Worm (Caenorhabditis elegans): Measurements from ENCODE around the gene C15C8.8.

The C15C8.8 gene

DNA sequence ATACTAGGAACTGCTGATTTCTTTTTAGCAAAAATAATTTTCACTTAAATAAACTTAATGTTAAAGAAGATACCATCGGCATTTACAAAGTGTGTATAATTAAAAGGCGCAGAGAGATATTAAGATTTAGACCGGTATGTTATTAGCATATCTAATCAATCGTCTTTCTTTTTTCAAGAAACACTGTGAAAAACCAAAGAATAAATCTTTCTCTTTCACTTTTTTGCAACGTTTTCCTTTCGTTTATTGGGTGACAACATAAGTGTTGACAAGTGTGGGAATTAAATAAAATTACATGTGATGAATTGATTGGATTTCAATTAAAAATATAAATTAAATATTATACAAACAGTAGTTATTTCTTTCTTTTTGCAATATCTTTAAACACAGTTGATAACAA is at the start of gene C15C8.8:
Gene C15C8.8 (minus strand): TSS at position 101 of the 400 bp plus-strand sequence.
- TF ChIP-seq ceh-22 (tag; optimal IDR thresholded peaks at IDR 0.05) (no peak), elt-2 (tag; optimal IDR thresholded peaks at IDR 0.05) (no peak), ceh-19 (GFP tag; optimal IDR thresholded peaks at IDR 0.05) (no peak), K09A11.1 (tag; optimal IDR thresholded peaks at IDR 0.05; ENCODE audit: insufficient read depth) (no peak), pqm-1 (tag; optimal IDR thresholded peaks at IDR 0.05) (no peak)

DNA sequence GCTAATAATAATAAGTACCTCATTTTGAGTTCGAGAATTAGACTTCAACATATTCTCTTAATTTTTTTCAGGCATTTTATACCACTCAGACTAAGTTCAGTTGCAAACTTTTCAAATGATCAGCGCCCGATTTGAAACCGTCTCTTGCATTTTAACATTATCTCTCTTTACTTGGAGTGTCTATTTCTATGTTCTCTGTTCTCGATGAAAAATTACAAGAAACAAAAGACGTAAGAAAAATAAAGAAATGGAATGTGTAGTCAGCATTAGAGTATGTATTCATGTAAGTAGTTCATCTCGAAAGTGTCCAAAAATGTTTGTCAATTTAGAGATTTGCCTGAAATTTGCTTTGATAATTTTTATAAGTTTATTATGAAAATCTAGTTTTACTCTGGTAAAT is 47.9 kb upstream of the C15C8.8 start, which contains the start of gene ugt-3:
Gene ugt-3 (minus strand): TSS at position 101 of the 400 bp plus-strand sequence.
- TF ChIP-seq ceh-14 (tag; optimal IDR thresholded peaks at IDR 0.05) (no peak), rnt-1 (tag; optimal IDR thresholded peaks at IDR 0.05) (no peak), pqm-1 (tag; optimal IDR thresholded peaks at IDR 0.05) (no peak), sox-2 (GFP tag; IDR thresholded peaks at IDR 0.05) (no peak), ceh-18 (tag; optimal IDR thresholded peaks at IDR 0.05) (no peak), che-1 (tag; optimal IDR thresholded peaks at IDR 0.05) (no peak)

DNA sequence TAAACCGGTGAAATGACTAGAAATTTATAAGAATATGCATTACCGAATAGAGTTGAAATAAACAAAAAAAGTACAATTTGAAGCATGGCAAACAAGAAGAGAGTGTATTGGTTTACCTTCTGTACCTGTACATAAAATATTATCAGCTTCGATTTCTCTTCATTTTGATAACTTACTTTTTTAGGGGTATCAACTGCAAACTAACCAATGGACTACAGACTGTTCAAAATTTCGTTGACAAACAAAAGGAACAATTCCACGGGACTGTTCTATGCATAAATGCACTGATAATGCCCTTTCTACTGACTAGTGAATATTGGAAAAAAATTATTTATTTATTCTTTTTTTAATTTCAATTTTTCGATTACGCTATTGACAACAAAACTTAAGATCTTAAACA is 45.7 kb upstream of the C15C8.8 start, which contains the start of gene ugt-6:
Gene ugt-6 (minus strand): TSS at position 233 of the 400 bp plus-strand sequence.
- no peak for TF ChIP-seq nfya-1 (tag; optimal IDR thresholded peaks at IDR 0.05)
- TF ChIP-seq ceh-14 (tag; optimal IDR thresholded peaks at IDR 0.05), result no peak
- TF ChIP-seq ref-2 (tag; optimal IDR thresholded peaks at IDR 0.05), result no peak
- no peak for TF ChIP-seq ama-1 (optimal IDR thresholded peaks at IDR 0.05)
- TF ChIP-seq gmeb-2 (tag; optimal IDR thresholded peaks at IDR 0.05), result no peak
- no peak for TF ChIP-seq syd-9 (tag; optimal IDR thresholded peaks at IDR 0.05)
- no peak for TF ChIP-seq sdc-2 (tag; optimal IDR thresholded peaks at IDR 0.05)
- no peak for TF ChIP-seq zip-5 (tag; optimal IDR thresholded peaks at IDR 0.05)
- TF ChIP-seq fkh-6 (tag; optimal IDR thresholded peaks at IDR 0.05), result no peak
- TF ChIP-seq unc-3 (GFP tag; conservative IDR thresholded peaks at IDR 0.05), result no peak
- no peak for TF ChIP-seq unc-3 (tag; optimal IDR thresholded peaks at IDR 0.05)

DNA sequence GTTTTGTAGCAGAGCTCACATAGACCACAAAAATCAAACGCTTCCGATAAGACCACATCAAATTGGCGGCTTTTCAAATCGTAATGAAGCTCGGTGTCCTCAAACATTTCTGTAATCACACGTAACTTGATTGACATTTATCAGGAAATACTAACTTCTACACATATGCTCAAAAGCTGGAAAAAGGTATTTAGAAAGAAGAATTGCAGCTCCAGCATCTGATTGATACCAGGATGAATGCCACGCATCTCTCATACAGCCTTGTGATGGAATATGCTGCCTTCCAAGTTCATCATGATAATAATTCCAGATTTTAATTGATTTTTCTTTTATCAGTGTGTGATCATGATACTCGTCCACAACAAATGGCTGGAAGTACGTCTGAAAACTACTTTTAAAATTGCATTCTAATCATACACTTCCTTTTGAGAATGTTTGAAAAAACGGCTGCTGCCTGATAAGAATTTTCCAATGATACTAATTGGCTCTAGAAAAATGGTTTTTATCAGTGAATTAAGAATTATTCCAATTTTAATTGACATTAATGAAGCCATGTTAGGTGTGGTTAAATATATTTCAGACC is 44.7 kb upstream of the C15C8.8 start:
- TF ChIP-seq T23F11.4 (GFP tag; optimal IDR thresholded peaks at IDR 0.05) (no peak), pag-3 (tag; optimal IDR thresholded peaks at IDR 0.05; ENCODE audit: borderline replicate concordance) (no peak), ama-1 (optimal IDR thresholded peaks at IDR 0.05) (no peak), nfya-1 (tag; optimal IDR thresholded peaks at IDR 0.05) (no peak), pat-9 (tag; optimal IDR thresholded peaks at IDR 0.05) (no peak), K09A11.1 (tag; optimal IDR thresholded peaks at IDR 0.05; ENCODE audit: insufficient read depth) (no peak), ztf-16 (tag; optimal IDR thresholded peaks at IDR 0.05) (no peak), lin-11 (tag; optimal IDR thresholded peaks at IDR 0.05) (no peak), tbx-7 (tag; optimal IDR thresholded peaks at IDR 0.05) (no peak), ceh-18 (tag; optimal IDR thresholded peaks at IDR 0.05) (no peak), ceh-48 (tag; optimal IDR thresholded peaks at IDR 0.05) (no peak)

DNA sequence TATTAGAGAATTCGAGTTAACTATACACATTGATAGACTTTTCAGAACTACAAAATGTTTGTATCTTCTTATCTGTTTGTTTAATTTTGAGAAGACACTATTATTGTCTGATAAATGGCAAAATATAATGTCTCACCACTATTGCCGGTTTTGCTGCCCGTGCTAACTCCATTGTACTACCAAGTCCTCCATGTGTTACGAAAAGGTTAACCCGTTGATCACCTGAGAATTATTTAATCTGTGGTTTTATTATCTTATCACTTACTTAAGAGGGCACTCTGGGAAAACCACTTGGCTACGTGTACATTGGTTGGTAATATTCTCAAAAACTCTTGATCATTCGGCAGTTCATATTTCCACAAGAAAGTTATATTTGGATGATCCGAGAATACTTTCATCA is 43.6 kb upstream of the C15C8.8 start:
- peak; percentile 16 for TF ChIP-seq elt-2 (tag; optimal IDR thresholded peaks at IDR 0.05)
- no peak for TF ChIP-seq madf-2 (tag; optimal IDR thresholded peaks at IDR 0.05)

DNA sequence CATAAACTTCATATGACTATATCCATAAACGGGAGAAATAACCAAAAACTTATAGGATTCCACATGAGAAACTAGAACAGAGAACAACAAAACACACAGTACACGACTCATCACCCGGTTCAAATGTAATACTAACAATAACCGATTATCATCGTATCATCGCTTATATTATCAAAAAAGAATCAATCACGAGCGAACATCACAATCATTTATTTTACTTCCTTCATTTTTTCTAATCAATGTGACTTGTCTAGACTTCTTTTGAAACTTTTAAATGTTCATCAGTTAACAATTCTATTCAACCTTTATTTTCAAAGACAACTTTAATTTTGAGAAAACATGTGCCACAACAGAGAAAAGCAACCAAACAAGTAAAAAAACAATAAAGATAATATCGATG is 42.9 kb upstream of the C15C8.8 start, which contains the start of gene ugt-4:
Gene ugt-4 (minus strand): TSS at position 141 of the 400 bp plus-strand sequence.
- no peak for TF ChIP-seq hlh-6 (tag; optimal IDR thresholded peaks at IDR 0.05)
- TF ChIP-seq elt-2 (tag; optimal IDR thresholded peaks at IDR 0.05), result peak; percentile 21

DNA sequence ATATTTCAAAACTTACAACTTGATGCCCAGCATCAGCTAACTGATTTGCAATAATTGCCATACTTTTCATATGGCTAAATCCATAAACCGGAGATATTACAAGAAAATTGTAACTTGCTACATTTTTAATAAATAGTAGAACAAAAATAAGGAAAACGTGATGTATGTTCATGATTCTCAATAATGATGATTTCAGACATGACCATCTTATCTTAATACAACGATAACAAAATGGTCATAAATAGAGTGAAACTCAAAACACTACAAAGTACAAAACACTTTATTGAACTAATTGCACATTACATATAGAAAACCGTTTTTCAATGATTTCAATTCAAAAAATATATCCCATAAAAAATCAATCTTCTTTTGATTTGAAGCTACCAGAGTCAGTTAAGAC is 40.4 kb upstream of the C15C8.8 start, which contains the start of gene ugt-5:
Gene ugt-5 (minus strand): TSS at position 214 of the 400 bp plus-strand sequence.
- TF ChIP-seq unc-3 (GFP tag; conservative IDR thresholded peaks at IDR 0.05), result no peak
- TF ChIP-seq unc-3 (tag; optimal IDR thresholded peaks at IDR 0.05), result no peak
- no peak for TF ChIP-seq ahr-1 (tag; optimal IDR thresholded peaks at IDR 0.05)
- TF ChIP-seq F13H6.1 (tag; optimal IDR thresholded peaks at IDR 0.05), result no peak
- TF ChIP-seq T23F11.4 (GFP tag; optimal IDR thresholded peaks at IDR 0.05), result no peak
- TF ChIP-seq lim-6 (tag; optimal IDR thresholded peaks at IDR 0.05), result no peak
- no peak for TF ChIP-seq elt-2 (tag; optimal IDR thresholded peaks at IDR 0.05)
- no peak for TF ChIP-seq nhr-232 (tag; optimal IDR thresholded peaks at IDR 0.05)
- no peak for TF ChIP-seq madf-2 (tag; optimal IDR thresholded peaks at IDR 0.05)
- TF ChIP-seq ceh-9 (tag; optimal IDR thresholded peaks at IDR 0.05), result no peak
- no peak for TF ChIP-seq ceh-19 (GFP tag; optimal IDR thresholded peaks at IDR 0.05)
- no peak for TF ChIP-seq C08G9.2 (tag; optimal IDR thresholded peaks at IDR 0.05)
- TF ChIP-seq pha-2 (tag; optimal IDR thresholded peaks at IDR 0.05), result no peak
- no peak for TF ChIP-seq ama-1 (optimal IDR thresholded peaks at IDR 0.05)
- no peak for TF ChIP-seq pax-1 (tag; optimal IDR thresholded peaks at IDR 0.05)

Data from whole organism, late embryonic.